Worm (Caenorhabditis elegans) whole organism, L1 larva: ENCODE results near the gene Y41C4A.18.

Experiments used
- C04F5.9 ChIP-seq: sonication (generic microtip); optimal IDR thresholded peaks from 2 replicates; lab custom pipeline; 2016; ENCODE audit warnings: missing genetic modification characterization, missing compliant biosample characterization
- C16A3.4 ChIP-seq: fragments of 150-350 bp; optimal IDR thresholded peaks from 2 replicates; lab custom pipeline; 2014; ENCODE audit warnings: missing biosample characterization, missing genetic modification characterization
- F16B12.6 ChIP-seq: fragments of 150-350 bp; optimal IDR thresholded peaks from 2 replicates; lab custom pipeline; 2014; ENCODE audit warnings: missing biosample characterization, missing genetic modification characterization
- Y116A8C.19 ChIP-seq: sonication (generic microtip); optimal IDR thresholded peaks from 2 replicates; lab custom pipeline; 2016; ENCODE audit warnings: missing compliant biosample characterization, missing genetic modification characterization, borderline replicate concordance
- alr-1 ChIP-seq: fragments of 200-800 bp; sonication (Bioruptor generic); optimal IDR thresholded peaks from 2 replicates; lab custom pipeline; 2018; ENCODE audit warnings: borderline replicate concordance, mild to moderate bottlenecking, missing genetic modification characterization, missing compliant biosample characterization
- aly-2 ChIP-seq: fragments of 150-350 bp; optimal IDR thresholded peaks from 2 replicates; lab custom pipeline; 2014; ENCODE audit warnings: missing biosample characterization, missing genetic modification characterization
- ama-1 ChIP-seq: fragments of 150-350 bp; optimal IDR thresholded peaks from 2 replicates; lab custom pipeline; 2014
- blmp-1 ChIP-seq: fragments of 150-350 bp; optimal IDR thresholded peaks from 2 replicates; lab custom pipeline; 2014; ENCODE audit warnings: missing biosample characterization, missing genetic modification characterization
- ceh-82 ChIP-seq, 3 experiments: fragments of 150-350 bp in 1 of 3; sonication (generic microtip) in 2 of 3; optimal IDR thresholded peaks; 2 replicates each; lab custom pipeline; 2014 to 2017; ENCODE audit warnings: missing biosample characterization in 3 of 3, missing genetic modification characterization in 3 of 3
- ceh-88 ChIP-seq: fragments of 200-800 bp; sonication (Bioruptor generic); IDR thresholded peaks from 2 replicates; pipeline ENCODE4 v1.3.6; 2022; ENCODE audit warnings: missing genetic modification characterization, missing compliant biosample characterization
- dsc-1 ChIP-seq: sonication (generic microtip); optimal IDR thresholded peaks from 2 replicates; lab custom pipeline; 2016; ENCODE audit warnings: mild to moderate bottlenecking, missing genetic modification characterization, missing compliant biosample characterization
- efl-1 ChIP-seq, 4 experiments: fragments of 150-350 bp; optimal IDR thresholded peaks in 3 of 4; peaks in 1 of 4; 1 replicate in 1 of 4; 2 replicates in 3 of 4; lab custom pipeline; 2014; ENCODE audit warnings: missing biosample characterization in 2 of 4, missing genetic modification characterization in 2 of 4, missing genetic modification reagents in 2 of 4
- elt-2 ChIP-seq: sonication (generic microtip); optimal IDR thresholded peaks from 2 replicates; lab custom pipeline; 2016; ENCODE audit warnings: missing genetic modification characterization, mild to moderate bottlenecking, inconsistent platforms, missing compliant biosample characterization, missing genetic modification reagents
- elt-3 ChIP-seq, 6 experiments: fragments of 150-350 bp in 1 of 6; sonication (generic microtip); optimal IDR thresholded peaks; 2 replicates each; lab custom pipeline; 2017 to 2018; ENCODE audit warnings: missing biosample characterization in 6 of 6, missing genetic modification characterization in 6 of 6, inconsistent platforms in 1 of 6
- fos-1 ChIP-seq: fragments of 150-350 bp; optimal IDR thresholded peaks from 2 replicates; lab custom pipeline; 2014; ENCODE audit warnings: missing biosample characterization, missing genetic modification characterization
- hpl-2 ChIP-seq: fragments of 150-350 bp; optimal IDR thresholded peaks from 2 replicates; lab custom pipeline; 2014; ENCODE audit warnings: missing biosample characterization, missing genetic modification reagents, missing genetic modification characterization
- isw-1 ChIP-seq: fragments of 200-800 bp; sonication (Bioruptor generic); IDR thresholded peaks from 2 replicates; pipeline ENCODE4 v1.3.6; 2022; ENCODE audit warnings: missing genetic modification characterization, missing compliant biosample characterization
- lin-14 ChIP-seq: fragments of 200-800 bp; sonication (Bioruptor generic); optimal IDR thresholded peaks from 2 replicates; lab custom pipeline; 2018; ENCODE audit warnings: mild to moderate bottlenecking, missing genetic modification characterization, moderate library complexity, missing compliant biosample characterization
- lin-15B ChIP-seq: fragments of 150-350 bp; sonication (generic microtip); optimal IDR thresholded peaks from 3 replicates; lab custom pipeline; 2014; ENCODE audit warnings: missing biosample characterization, missing genetic modification characterization
- lin-35 ChIP-seq, 2 experiments: fragments of 150-350 bp; optimal IDR thresholded peaks; 2 replicates each; lab custom pipeline; 2014; ENCODE audit warnings: missing biosample characterization in 2 of 2, missing genetic modification characterization in 2 of 2, missing genetic modification reagents in 2 of 2
- lir-3 ChIP-seq: sonication (generic microtip); optimal IDR thresholded peaks from 2 replicates; lab custom pipeline; 2016; ENCODE audit warnings: mild to moderate bottlenecking, missing genetic modification characterization, moderate library complexity, missing compliant biosample characterization; ENCODE audit not compliant: poor library complexity
- lsy-2 ChIP-seq, 2 experiments: fragments of 150-350 bp; optimal IDR thresholded peaks; 2 replicates each; lab custom pipeline; 2014; ENCODE audit warnings: missing biosample characterization in 2 of 2, missing genetic modification characterization in 2 of 2
- mab-9 ChIP-seq: fragments of 200-800 bp; sonication (Bioruptor generic); IDR thresholded peaks from 2 replicates; pipeline ENCODE4 v1.3.6; 2022; ENCODE audit warnings: missing genetic modification reagents, missing genetic modification characterization, missing compliant biosample characterization
- mef-2 ChIP-seq: fragments of 150-350 bp; optimal IDR thresholded peaks from 2 replicates; lab custom pipeline; 2014; ENCODE audit warnings: missing biosample characterization, missing genetic modification characterization
- mep-1 ChIP-seq: fragments of 150-350 bp; optimal IDR thresholded peaks from 2 replicates; lab custom pipeline; 2014; ENCODE audit warnings: missing biosample characterization, missing genetic modification characterization
- nhr-11 ChIP-seq: fragments of 150-350 bp; optimal IDR thresholded peaks from 2 replicates; lab custom pipeline; 2014; ENCODE audit warnings: missing biosample characterization, missing genetic modification characterization
- nhr-20 ChIP-seq: sonication (generic microtip); optimal IDR thresholded peaks from 2 replicates; lab custom pipeline; 2016; ENCODE audit warnings: mild to moderate bottlenecking, missing genetic modification characterization, missing compliant biosample characterization
- nhr-47 ChIP-seq: sonication (generic microtip); optimal IDR thresholded peaks from 2 replicates; lab custom pipeline; 2016; ENCODE audit warnings: mild to moderate bottlenecking, missing genetic modification characterization, moderate library complexity, missing compliant biosample characterization
- nhr-71 ChIP-seq: sonication (generic microtip); optimal IDR thresholded peaks from 2 replicates; lab custom pipeline; 2016; ENCODE audit warnings: mild to moderate bottlenecking, missing genetic modification characterization, moderate library complexity, missing compliant biosample characterization
- nhr-77 ChIP-seq: fragments of 150-350 bp; optimal IDR thresholded peaks from 2 replicates; lab custom pipeline; 2014; ENCODE audit warnings: missing biosample characterization, missing genetic modification characterization
- nhr-84 ChIP-seq: sonication (generic microtip); optimal IDR thresholded peaks from 2 replicates; lab custom pipeline; 2017; ENCODE audit warnings: missing biosample characterization, missing genetic modification characterization
- nhr-85 ChIP-seq: sonication (generic microtip); peaks from one replicate; lab custom pipeline; 2016; ENCODE audit warnings: missing genetic modification characterization, inconsistent platforms, missing compliant biosample characterization
- nhr-90 ChIP-seq: sonication (generic microtip); optimal IDR thresholded peaks from 2 replicates; lab custom pipeline; 2016; ENCODE audit warnings: mild to moderate bottlenecking, missing genetic modification characterization, missing compliant biosample characterization; ENCODE audit not compliant: poor library complexity
- pqm-1 ChIP-seq: sonication (generic microtip); optimal IDR thresholded peaks from 3 replicates; lab custom pipeline; 2017; ENCODE audit warnings: missing biosample characterization, missing genetic modification characterization
- rnt-1 ChIP-seq: sonication (generic microtip); optimal IDR thresholded peaks from 2 replicates; lab custom pipeline; 2016; ENCODE audit warnings: mild to moderate bottlenecking, missing genetic modification characterization, moderate library complexity, missing compliant biosample characterization
- skn-1 ChIP-seq: fragments of 150-350 bp; optimal IDR thresholded peaks from 2 replicates; lab custom pipeline; 2014; ENCODE audit warnings: missing biosample characterization, missing genetic modification characterization
- snpc-4 ChIP-seq: fragments of 150-350 bp; optimal IDR thresholded peaks from 2 replicates; lab custom pipeline; 2014; ENCODE audit warnings: missing biosample characterization, missing genetic modification characterization
- snu-23 ChIP-seq: sonication (generic microtip); optimal IDR thresholded peaks from 2 replicates; lab custom pipeline; 2016; ENCODE audit warnings: missing genetic modification characterization, missing compliant biosample characterization
- sox-4 ChIP-seq: sonication (generic microtip); optimal IDR thresholded peaks from 2 replicates; lab custom pipeline; 2016; ENCODE audit warnings: missing genetic modification characterization, missing compliant biosample characterization
- sup-37 ChIP-seq: fragments of 200-800 bp; sonication (Bioruptor generic); optimal IDR thresholded peaks from 2 replicates; lab custom pipeline; 2018; ENCODE audit warnings: mild to moderate bottlenecking, missing genetic modification characterization, missing compliant biosample characterization
- swsn-7 ChIP-seq: sonication (generic microtip); optimal IDR thresholded peaks from 2 replicates; lab custom pipeline; 2016; ENCODE audit warnings: missing genetic modification characterization, missing compliant biosample characterization
- tbx-2 ChIP-seq: sonication (generic microtip); optimal IDR thresholded peaks from 2 replicates; lab custom pipeline; 2016; ENCODE audit warnings: missing genetic modification characterization, missing compliant biosample characterization
- tlp-1 ChIP-seq: fragments of 150-350 bp; optimal IDR thresholded peaks from 2 replicates; lab custom pipeline; 2014; ENCODE audit warnings: missing biosample characterization, missing genetic modification characterization
- unc-130 ChIP-seq: fragments of 150-350 bp; optimal IDR thresholded peaks from 2 replicates; lab custom pipeline; 2017; ENCODE audit warnings: missing biosample characterization, missing genetic modification characterization, inconsistent platforms
- unc-62 ChIP-seq: fragments of 150-350 bp; optimal IDR thresholded peaks from 2 replicates; lab custom pipeline; 2014; ENCODE audit warnings: missing biosample characterization, missing genetic modification reagents, missing genetic modification characterization
- unc-98 ChIP-seq: fragments of 200-800 bp; sonication (Bioruptor generic); IDR thresholded peaks from 2 replicates; pipeline ENCODE4 v1.3.6; 2022; ENCODE audit warnings: missing genetic modification characterization, missing compliant biosample characterization
- vab-15 ChIP-seq: sonication (generic microtip); optimal IDR thresholded peaks from 2 replicates; lab custom pipeline; 2017; ENCODE audit warnings: missing genotype, mild to moderate bottlenecking, missing genetic modification characterization, missing compliant biosample characterization
- xbp-1 ChIP-seq: sonication (generic microtip); optimal IDR thresholded peaks from 2 replicates; lab custom pipeline; 2016; ENCODE audit warnings: missing genetic modification characterization, missing compliant biosample characterization
- zag-1 ChIP-seq: fragments of 150-350 bp; optimal IDR thresholded peaks from 2 replicates; lab custom pipeline; 2014; ENCODE audit warnings: missing biosample characterization, missing genetic modification characterization
- zip-4 ChIP-seq: fragments of 200-800 bp; sonication (Bioruptor generic); optimal IDR thresholded peaks from 2 replicates; lab custom pipeline; 2018; ENCODE audit warnings: mild to moderate bottlenecking, missing genetic modification characterization, moderate library complexity, missing compliant biosample characterization
- ztf-11 ChIP-seq, 2 experiments: sonication (generic microtip); optimal IDR thresholded peaks; 2 replicates each; lab custom pipeline; 2016 to 2017; ENCODE audit warnings: missing genetic modification characterization in 2 of 2, missing biosample characterization in 1 of 2, missing compliant biosample characterization in 1 of 2

Y41C4A.18 gene

DNA sequence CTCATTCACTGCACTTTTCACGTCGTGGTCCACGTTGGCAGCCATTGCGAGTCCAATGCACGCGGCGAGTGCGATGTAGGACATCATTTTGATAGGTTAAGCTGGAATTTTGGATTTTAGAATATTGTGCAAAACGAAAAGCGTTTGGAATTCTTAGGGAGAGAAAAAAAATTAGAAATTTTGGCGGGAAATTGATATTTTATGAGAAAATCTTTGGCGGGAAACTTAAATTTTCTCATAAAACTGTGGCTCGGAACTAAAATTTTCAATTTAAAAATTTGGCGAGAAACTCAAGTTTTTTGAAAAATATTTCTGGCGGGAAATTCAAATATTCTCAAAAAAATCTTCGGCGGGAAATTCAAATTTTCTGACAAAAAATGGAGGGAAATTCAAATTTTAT lies 7.1 kb downstream of the Y41C4A.18 start, which contains the start of gene sup-1:
TSS of gene sup-1 (minus strand) at position 101 of the 400 bp plus-strand sequence.
- no peak for TF ChIP-seq sox-4 (tag; lab: Kevin White, UChicago)
- no peak for TF ChIP-seq nhr-90 (tag; lab: Kevin White, UChicago)
- no peak for TF ChIP-seq tlp-1 (tag; lab: Kevin White, UChicago)
- TF ChIP-seq zip-4: no peak

- TF ChIP-seq isw-1 (GFP tag; lab: Robert Waterston, UW) (peak; percentile 20; the same call in 1 of the 2 replicates), nhr-90 (tag; lab: Kevin White, UChicago) (peak; percentile 8), ztf-11 (tag; optimal IDR thresholded peaks at IDR 0.05; lab: Kevin White, UChicago) (no peak), fos-1 (tag; lab: Kevin White, UChicago) (no peak), elt-2 (no peak), sup-37 (GFP tag; lab: Kevin White, UChicago) (no peak), nhr-85 (tag; lab: Kevin White, UChicago) (peak; percentile 85), F16B12.6 (no peak), blmp-1 (tag; lab: Kevin White, UChicago) (peak; percentile 84), lin-35 (GFP tag; optimal IDR thresholded peaks at IDR 0.05; lab: Kevin White, UChicago) (peak; percentile 27 to 29), elt-3 (tag; optimal IDR thresholded peaks at IDR 0.05; lab: Kevin White, UChicago) (peak in 2 of 6 experiments; percentile 6 to 65), nhr-77 (tag; lab: Kevin White, UChicago) (no peak), zag-1 (tag; lab: Kevin White, UChicago) (peak; percentile 28), vab-15 (tag; lab: Kevin White, UChicago) (no peak), mep-1 (tag; lab: Kevin White, UChicago) (no peak), mef-2 (tag; lab: Kevin White, UChicago) (no peak), zip-4 (no peak), lsy-2 (tag; optimal IDR thresholded peaks at IDR 0.05; lab: Kevin White, UChicago) (peak; percentile 57 to 65), ceh-88 (GFP tag; lab: Robert Waterston, UW) (no peak), nhr-11 (tag; lab: Kevin White, UChicago) (no peak), snpc-4 (peak; percentile 26), mab-9 (peak; percentile 52; the same call in 1 of the 2 replicates), nhr-47 (tag; lab: Kevin White, UChicago) (peak; percentile 38), C04F5.9 (tag; lab: Kevin White, UChicago) (no peak), skn-1 (peak; percentile 14), xbp-1 (no peak), ama-1 (lab: Kevin White, UChicago) (no peak), aly-2 (no peak), pqm-1 (no peak), efl-1 (optimal IDR thresholded peaks at IDR 0.05; lab: Kevin White, UChicago) (peak; percentile 43 to 48), efl-1 (GFP tag; optimal IDR thresholded peaks at IDR 0.05 in 1 of 2; lab: Kevin White, UChicago) (peak; percentile 31 to 33), snu-23 (GFP tag; lab: Kevin White, UChicago) (peak; percentile 70), alr-1 (tag; lab: Kevin White, UChicago) (no peak), ceh-82 (tag; optimal IDR thresholded peaks at IDR 0.05; lab: Kevin White, UChicago) (peak in 2 of 3 experiments; percentile 13 to 46), swsn-7 (tag; lab: Kevin White, UChicago) (peak; percentile 35), nhr-84 (tag; lab: Kevin White, UChicago) (no peak), C16A3.4 (peak; percentile 29), unc-98 (GFP tag; lab: Robert Waterston, UW) (no peak), nhr-71 (peak; percentile 80), Y116A8C.19 (no peak), rnt-1 (tag; lab: Kevin White, UChicago) (peak; percentile 76), lin-15B (tag; lab: Kevin White, UChicago) (no peak), tbx-2 (tag; lab: Kevin White, UChicago) (peak; percentile 50), lin-14 (GFP tag; lab: Kevin White, UChicago) (peak; percentile 87), unc-130 (tag; lab: Kevin White, UChicago) (peak; percentile 25), lir-3 (tag; lab: Kevin White, UChicago) (no peak), unc-62 (GFP tag; lab: Kevin White, UChicago) (no peak), hpl-2 (GFP tag; lab: Kevin White, UChicago) (no peak), dsc-1 (tag; lab: Kevin White, UChicago) (peak; percentile 44), nhr-20 (peak; percentile 57)
Observed at ce11 chrIII:11738482-11738881, 8.1 kb downstream of the Y41C4A.18 start.
